Worm (Caenorhabditis elegans) whole organism, L2 larva: Measurements from ENCODE around the gene oac-24.

Experiments used
- R02D3.7 ChIP-seq: fragments of 150-350 bp; optimal IDR thresholded peaks from 2 replicates; lab custom pipeline; 2014; ENCODE audit warnings: missing biosample characterization, missing genetic modification characterization
- aly-2 ChIP-seq: fragments of 150-350 bp; optimal IDR thresholded peaks from 2 replicates; lab custom pipeline; 2014; ENCODE audit warnings: missing biosample characterization, missing genetic modification characterization
- ama-1 ChIP-seq: fragments of 150-350 bp; optimal IDR thresholded peaks from 2 replicates; lab custom pipeline; 2018; ENCODE audit warnings: inconsistent platforms
- dmd-4 ChIP-seq: sonication (generic microtip); optimal IDR thresholded peaks from 2 replicates; lab custom pipeline; 2017; ENCODE audit warnings: missing biosample characterization, missing genetic modification characterization
- fos-1 ChIP-seq: fragments of 150-350 bp; optimal IDR thresholded peaks from 2 replicates; lab custom pipeline; 2014; ENCODE audit warnings: missing biosample characterization, missing genetic modification characterization
- lin-11 ChIP-seq: fragments of 150-350 bp; sonication (generic microtip); optimal IDR thresholded peaks from 2 replicates; lab custom pipeline; 2014; ENCODE audit warnings: missing biosample characterization, missing genetic modification characterization, inconsistent platforms, mixed read lengths
- nhr-10 ChIP-seq: sonication (generic microtip); optimal IDR thresholded peaks from 2 replicates; lab custom pipeline; 2017; ENCODE audit warnings: missing biosample characterization, missing genetic modification characterization
- nhr-11 ChIP-seq: fragments of 150-350 bp; optimal IDR thresholded peaks from 2 replicates; lab custom pipeline; 2014; ENCODE audit warnings: missing biosample characterization, missing genetic modification characterization
- nhr-21 ChIP-seq: fragments of 150-350 bp; optimal IDR thresholded peaks from 2 replicates; lab custom pipeline; 2014; ENCODE audit warnings: missing biosample characterization, missing genetic modification characterization
- nhr-23 ChIP-seq: fragments of 150-350 bp; optimal IDR thresholded peaks from 2 replicates; lab custom pipeline; 2014; ENCODE audit warnings: missing biosample characterization, missing genetic modification reagents, missing genetic modification characterization
- nhr-237 ChIP-seq: fragments of 150-350 bp; optimal IDR thresholded peaks from 2 replicates; lab custom pipeline; 2014; ENCODE audit warnings: missing biosample characterization, missing genetic modification characterization
- nhr-25 ChIP-seq: fragments of 150-350 bp; sonication (generic microtip); optimal IDR thresholded peaks from 3 replicates; lab custom pipeline; 2014; ENCODE audit warnings: missing biosample characterization, missing genetic modification characterization
- unc-62 ChIP-seq: fragments of 150-350 bp; optimal IDR thresholded peaks from 2 replicates; lab custom pipeline; 2014; ENCODE audit warnings: missing biosample characterization, missing genetic modification reagents, missing genetic modification characterization
- ztf-1 ChIP-seq: fragments of 200-800 bp; sonication (Bioruptor generic); conservative IDR thresholded peaks from 2 replicates; pipeline ENCODE4 v1.3.6; 2022; ENCODE audit warnings: missing genetic modification characterization, missing compliant biosample characterization

ce11 chrV:4676092-4676491 lies 34.5 kb upstream of the oac-24 start, which contains the start of gene K03B4.6:
- TF ChIP-seq nhr-11 (tag; lab: Kevin White, UChicago), result no peak
- TF ChIP-seq nhr-237 (tag; lab: Kevin White, UChicago), result no peak
- no peak for TF ChIP-seq ztf-1 (GFP tag; lab: Robert Waterston, UW)
- TF ChIP-seq nhr-21 (tag; lab: Kevin White, UChicago), result no peak
- TF ChIP-seq nhr-10 (tag; lab: Kevin White, UChicago), result no peak
- TF ChIP-seq aly-2, result no peak
- no peak for TF ChIP-seq lin-11 (tag; lab: Kevin White, UChicago)
- no peak for TF ChIP-seq dmd-4 (tag; lab: Kevin White, UChicago)
- TF ChIP-seq ama-1 (lab: Kevin White, UChicago), result no peak
- no peak for TF ChIP-seq unc-62 (GFP tag; lab: Kevin White, UChicago)
- TF ChIP-seq nhr-25 (tag; lab: Kevin White, UChicago), result no peak
- TF ChIP-seq R02D3.7 (tag; lab: Kevin White, UChicago), result no peak
- TF ChIP-seq nhr-23 (tag; lab: Kevin White, UChicago), result no peak
- TF ChIP-seq fos-1 (tag; lab: Kevin White, UChicago), result no peak
